Worm (Caenorhabditis elegans) whole organism, L4/young adult: ENCODE results near the gene myo-3.

ENCODE experiments used
- W03F9.2 ChIP-seq: fragments of 150-350 bp; optimal IDR thresholded peaks from 2 replicates; lab custom pipeline; 2014; ENCODE audit warnings: missing biosample characterization, missing genetic modification characterization
- dao-5 ChIP-seq: sonication (generic microtip); optimal IDR thresholded peaks from 2 replicates; lab custom pipeline; 2016; ENCODE audit warnings: missing genotype, missing genetic modification characterization, moderate library complexity, missing compliant biosample characterization
- him-1 ChIP-seq: sonication (generic microtip); optimal IDR thresholded peaks from 2 replicates; lab custom pipeline; 2016; ENCODE audit warnings: missing genotype, missing genetic modification reagents, missing genetic modification characterization, missing compliant biosample characterization

Gene myo-3

ce11 chrV:12194275-12194674, 39.9 kb downstream of the myo-3 start, which contains the start of gene ogdh-2:
Gene ogdh-2 (plus strand): TSS chrV:12194507.
- TF ChIP-seq dao-5 = no peak
- no peak for TF ChIP-seq him-1 (tag; lab: Kevin White, UChicago)
- TF ChIP-seq W03F9.2 = no peak

ce11 chrV:12192129-12192528, 42.0 kb downstream of the myo-3 start, which contains the start of gene rnp-1:
Gene rnp-1 (plus strand): TSS chrV:12192273.
- no peak for TF ChIP-seq W03F9.2
- TF ChIP-seq dao-5 = no peak

- TF ChIP-seq W03F9.2 = peak; percentile 56
- TF ChIP-seq him-1 (tag; lab: Kevin White, UChicago) = no peak
- TF ChIP-seq dao-5 = no peak
Measured at ce11 chrV:12190943-12191569, 43.1 kb downstream of the myo-3 start, which contains the start of gene dpy-30. Gene dpy-30 (plus strand): TSS chrV:12191519.

ce11 chrV:12188830-12189229, 45.3 kb downstream of the myo-3 start:
- TF ChIP-seq W03F9.2 (no peak), dao-5 (no peak), him-1 (tag; lab: Kevin White, UChicago) (no peak)

- TF ChIP-seq dao-5 = no peak
- TF ChIP-seq him-1 (tag; lab: Kevin White, UChicago) = no peak
- TF ChIP-seq W03F9.2 = no peak
Measured at ce11 chrV:12187344-12187743, 46.8 kb downstream of the myo-3 start, which contains the start of gene ZK863.8. Gene ZK863.8 (minus strand): TSS chrV:12187516.

ce11 chrV:12184308-12184999, 49.7 kb downstream of the myo-3 start, which contains the start of gene srd-4:
Gene srd-4 (plus strand): TSS chrV:12184949.
- TF ChIP-seq him-1 (tag; lab: Kevin White, UChicago) = no peak

- no peak for TF ChIP-seq him-1 (tag; lab: Kevin White, UChicago)
- TF ChIP-seq W03F9.2 = no peak
- TF ChIP-seq dao-5 = no peak
Measured at ce11 chrV:12183854-12184253, 50.3 kb downstream of the myo-3 start, which contains the start of gene usip-1. Gene usip-1 (minus strand): TSS chrV:12184194.

ce11 chrV:12181310-12181709, 52.8 kb downstream of the myo-3 start, which contains the start of gene elpc-3:
Gene elpc-3 (minus strand): TSS chrV:12181410.
- TF ChIP-seq W03F9.2 (no peak), him-1 (tag; lab: Kevin White, UChicago) (no peak), dao-5 (no peak)

ce11 chrV:12179338-12179737, 54.8 kb downstream of the myo-3 start, which contains the start of gene clec-224:
Gene clec-224 (minus strand): TSS chrV:12179438.
- TF ChIP-seq W03F9.2 (no peak), dao-5 (no peak), him-1 (tag; lab: Kevin White, UChicago) (no peak)
